Comparison of ENCODE assay signal across 1 fruit fly cellular context in the genomic region with DNA sequence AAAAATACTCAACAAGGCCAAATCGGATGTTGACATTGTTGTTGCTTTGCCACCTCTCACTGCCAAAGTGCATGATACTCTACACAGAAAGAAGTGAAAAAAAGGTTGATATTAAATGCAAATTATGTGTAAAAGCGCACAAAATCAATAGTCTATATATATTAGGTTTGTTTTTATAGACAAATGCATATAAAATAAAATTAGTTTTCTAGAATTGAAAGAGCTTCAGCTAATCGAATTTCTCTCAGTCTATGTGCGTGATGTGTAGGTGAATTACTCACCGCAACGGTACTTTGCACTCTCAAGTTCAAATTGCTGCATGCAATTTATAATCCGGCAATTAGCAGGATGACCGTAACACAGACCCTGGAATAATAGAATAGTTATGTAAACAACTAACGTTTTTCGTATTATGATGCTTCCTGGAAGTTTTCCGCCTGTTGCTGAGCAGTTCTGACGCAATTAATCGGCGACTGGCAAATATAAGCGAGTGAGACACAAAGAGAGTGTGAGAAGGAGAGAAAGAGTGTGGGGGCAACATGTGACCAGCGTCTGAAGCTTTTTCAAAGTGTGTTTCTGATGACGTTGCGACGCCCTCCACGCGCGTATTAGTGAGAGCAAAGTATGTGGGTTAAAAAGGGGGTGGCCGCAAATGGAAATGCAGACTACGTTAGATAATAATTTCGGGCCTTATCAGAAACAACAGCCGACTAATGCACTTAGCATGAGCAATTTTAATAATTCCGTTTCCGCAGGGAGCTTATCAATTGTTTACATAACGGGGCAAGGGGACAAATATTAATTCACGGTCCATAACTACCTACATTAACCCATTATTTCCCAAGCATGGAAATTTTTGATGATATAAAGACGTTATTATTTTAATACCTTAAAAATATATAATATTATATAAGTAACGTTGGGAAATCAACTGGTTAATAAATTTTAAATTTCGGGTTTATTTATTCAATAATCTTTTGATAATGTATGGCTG.
TF ChIP-seq lines count a peak whose summit lies in the region.

No protein-coding gene starts in this region.

TF ChIP-seq in whole organism, embryonic, 481 proteins besides CTCF, POLR2A, EP300 and RAD21 (continued from another document and continues in another):
- TF ChIP-seq odd (GFP tag; optimal IDR thresholded peaks at IDR 0.05; lab: Kevin White, UChicago) (peak; percentile 80), HLHmδ (GFP tag; optimal IDR thresholded peaks at IDR 0.05; lab: Kevin White, UChicago) (no peak), nerfin-2 (GFP tag; IDR thresholded peaks at IDR 0.05; lab: Robert Waterston, UW; ENCODE audit: partially characterized antibody) (no peak), CrebB (tag; optimal IDR thresholded peaks at IDR 0.05; lab: Kevin White, UChicago) (peak; percentile 57), oc (tag; optimal IDR thresholded peaks at IDR 0.05; lab: Kevin White, UChicago) (peak; percentile 96), CG10431 (GFP tag; optimal IDR thresholded peaks at IDR 0.05; lab: Kevin White, UChicago) (no peak), Med (GFP tag; lab: Kevin White, UChicago) (peak; percentile 95), CG8388 (GFP tag; optimal IDR thresholded peaks at IDR 0.05; lab: Kevin White, UChicago) (peak; percentile 94), corto (GFP tag; optimal IDR thresholded peaks at IDR 0.05; lab: Kevin White, UChicago) (peak; percentile 94), CG3995 (GFP tag; optimal IDR thresholded peaks at IDR 0.05; lab: Kevin White, UChicago) (peak; percentile 59), CG13775 (GFP tag; optimal IDR thresholded peaks at IDR 0.05; lab: Kevin White, UChicago) (peak; percentile 77), CG12219 (GFP tag; optimal IDR thresholded peaks at IDR 0.05; lab: Kevin White, UChicago) (peak; percentile 68), E2f1 (GFP tag; IDR thresholded peaks at IDR 0.05; lab: Robert Waterston, UW) (peak; percentile 95), GATAe (GFP tag; conservative IDR thresholded peaks at IDR 0.05; lab: Robert Waterston, UW) (peak; percentile 77), tgo (GFP tag; IDR thresholded peaks at IDR 0.05; lab: Robert Waterston, UW) (peak; percentile 96), CG31365 (tag; optimal IDR thresholded peaks at IDR 0.05; lab: Kevin White, UChicago) (peak; percentile 46), CG6654 (GFP tag; optimal IDR thresholded peaks at IDR 0.05; lab: Kevin White, UChicago) (peak; percentile 76), bbx (GFP tag; IDR thresholded peaks at IDR 0.05; lab: Robert Waterston, UW; ENCODE audit: partially characterized antibody) (0 out of 2 replicates have a peak, but pooled peaks have one; percentile 17), CG3847 (GFP tag; IDR thresholded peaks at IDR 0.05; lab: Robert Waterston, UW) (peak; percentile 91), NFAT (GFP tag; IDR thresholded peaks at IDR 0.05; lab: Robert Waterston, UW) (peak; percentile 86), CkIIα-i1 (GFP tag; IDR thresholded peaks at IDR 0.05; lab: Robert Waterston, UW) (peak; percentile 62; the same call in 1 of the 2 replicates), D19A (tag; optimal IDR thresholded peaks at IDR 0.05; lab: Kevin White, UChicago) (peak; percentile 91), zen2 (GFP tag; IDR thresholded peaks at IDR 0.05; lab: Robert Waterston, UW; ENCODE audit: partially characterized antibody) (no peak), Doc2 (GFP tag; IDR thresholded peaks at IDR 0.05; lab: Robert Waterston, UW) (no peak; the same call in 1 of the 2 replicates), HmgZ (tag; optimal IDR thresholded peaks at IDR 0.05; lab: Kevin White, UChicago) (peak; percentile 75), toy (GFP tag; IDR thresholded peaks at IDR 0.05; lab: Robert Waterston, UW) (peak; percentile 90), aop (GFP tag; IDR thresholded peaks at IDR 0.05; lab: Robert Waterston, UW) (peak; percentile 83), inv (GFP tag; IDR thresholded peaks at IDR 0.05; lab: Robert Waterston, UW; ENCODE audit: partially characterized antibody) (no peak), CG14965 (GFP tag; optimal IDR thresholded peaks at IDR 0.05; lab: Kevin White, UChicago; ENCODE audit: borderline replicate concordance) (no peak), shn (GFP tag; optimal IDR thresholded peaks at IDR 0.05; lab: Kevin White, UChicago) (peak; percentile 67), Drgx (GFP tag; IDR thresholded peaks at IDR 0.05; lab: Robert Waterston, UW) (peak; percentile 97), CG2712 (tag; optimal IDR thresholded peaks at IDR 0.05; lab: Kevin White, UChicago) (peak; percentile 97), grn (GFP tag; optimal IDR thresholded peaks at IDR 0.05; lab: Kevin White, UChicago) (peak; percentile 55), CG4854 (GFP tag; optimal IDR thresholded peaks at IDR 0.05; lab: Kevin White, UChicago) (peak; percentile 78), pita (GFP tag; optimal IDR thresholded peaks at IDR 0.05; lab: Kevin White, UChicago) (no peak), HHEX (GFP tag; optimal IDR thresholded peaks at IDR 0.05; lab: Kevin White, UChicago) (peak; percentile 93), CG30403 (GFP tag; optimal IDR thresholded peaks at IDR 0.05; lab: Kevin White, UChicago) (peak; percentile 94), repo (GFP tag; optimal IDR thresholded peaks at IDR 0.05; lab: Kevin White, UChicago) (peak; percentile 49), Hr3 (GFP tag; optimal IDR thresholded peaks at IDR 0.05; lab: Kevin White, UChicago) (peak; percentile 77), Ets97D (GFP tag; optimal IDR thresholded peaks at IDR 0.05; lab: Kevin White, UChicago) (peak; percentile 60), amos (GFP tag; IDR thresholded peaks at IDR 0.05; lab: Robert Waterston, UW; ENCODE audit: partially characterized antibody) (no peak; the same call in 1 of the 2 replicates), pan (optimal IDR thresholded peaks at IDR 0.05; lab: Kevin White, UChicago) (no peak), pan (GFP tag; optimal IDR thresholded peaks at IDR 0.05 in 1 of 2, IDR thresholded peaks at IDR 0.05 in 1 of 2) (peak in 1 of 2 experiments; percentile 98), Atf6 (GFP tag; IDR thresholded peaks at IDR 0.05; lab: Robert Waterston, UW) (peak; percentile 93), Hmr (GFP tag; optimal IDR thresholded peaks at IDR 0.05; lab: Kevin White, UChicago) (peak; percentile 82), Aef1 (GFP tag; IDR thresholded peaks at IDR 0.05; lab: Robert Waterston, UW) (peak; percentile 89), crp (GFP tag; optimal IDR thresholded peaks at IDR 0.05; lab: Kevin White, UChicago) (peak in 1 of 2 experiments; percentile 47), Rx (GFP tag; IDR thresholded peaks at IDR 0.05; lab: Robert Waterston, UW) (peak; percentile 91), cas (GFP tag; IDR thresholded peaks at IDR 0.05; lab: Robert Waterston, UW) (peak; percentile 73), CG18619 (GFP tag; optimal IDR thresholded peaks at IDR 0.05; lab: Kevin White, UChicago) (peak; percentile 84), eyg (GFP tag; optimal IDR thresholded peaks at IDR 0.05; lab: Kevin White, UChicago) (peak; percentile 16), ro (GFP tag; IDR thresholded peaks at IDR 0.05; lab: Robert Waterston, UW) (peak; percentile 88), Mad (GFP tag; optimal IDR thresholded peaks at IDR 0.05; lab: Kevin White, UChicago) (peak; percentile 77), CG12769 (tag; optimal IDR thresholded peaks at IDR 0.05; lab: Kevin White, UChicago) (peak; percentile 67), Nf-YA (GFP tag; IDR thresholded peaks at IDR 0.05; lab: Robert Waterston, UW) (peak; percentile 89), CG7271 (tag; optimal IDR thresholded peaks at IDR 0.05; lab: Kevin White, UChicago) (peak; percentile 95), Bteb2 (GFP tag; optimal IDR thresholded peaks at IDR 0.05; lab: Kevin White, UChicago) (peak; percentile 75), peb (GFP tag; IDR thresholded peaks at IDR 0.05; lab: Robert Waterston, UW) (peak; percentile 90), Xbp1 (GFP tag; optimal IDR thresholded peaks at IDR 0.05; lab: Kevin White, UChicago) (peak; percentile 96), Vsx1 (GFP tag; optimal IDR thresholded peaks at IDR 0.05; lab: Kevin White, UChicago) (peak; percentile 60), lola (GFP tag; optimal IDR thresholded peaks at IDR 0.05; lab: Kevin White, UChicago) (peak in 1 of 3 experiments; percentile 65), CG13287 (GFP tag; IDR thresholded peaks at IDR 0.05; lab: Robert Waterston, UW; ENCODE audit: partially characterized antibody) (no peak), CG11247 (GFP tag; IDR thresholded peaks at IDR 0.05; lab: Robert Waterston, UW) (peak; percentile 92), fd3F (GFP tag; optimal IDR thresholded peaks at IDR 0.05; lab: Kevin White, UChicago) (peak; percentile 88), Myb (GFP tag; optimal IDR thresholded peaks at IDR 0.05; lab: Kevin White, UChicago) (peak; percentile 14), Adf1 (GFP tag; IDR thresholded peaks at IDR 0.05; lab: Robert Waterston, UW) (peak; percentile 67), her (GFP tag; optimal IDR thresholded peaks at IDR 0.05; lab: Kevin White, UChicago) (peak; percentile 25), CG17359 (tag; optimal IDR thresholded peaks at IDR 0.05; lab: Kevin White, UChicago) (peak; percentile 98), pros (GFP tag; optimal IDR thresholded peaks at IDR 0.05; lab: Kevin White, UChicago) (no peak), CG11093 (GFP tag; IDR thresholded peaks at IDR 0.05; lab: Robert Waterston, UW) (peak; percentile 93), hkb (optimal IDR thresholded peaks at IDR 0.05; lab: Kevin White, UChicago) (no peak), hkb (GFP tag; IDR thresholded peaks at IDR 0.05; lab: Robert Waterston, UW) (peak; percentile 94), CG4404 (GFP tag; IDR thresholded peaks at IDR 0.05; lab: Robert Waterston, UW) (peak; percentile 92), gsb (GFP tag; IDR thresholded peaks at IDR 0.05; lab: Robert Waterston, UW) (peak; percentile 86), CG31224 (GFP tag; IDR thresholded peaks at IDR 0.05; lab: Robert Waterston, UW) (peak; percentile 88), CG15696 (tag; optimal IDR thresholded peaks at IDR 0.05; lab: Kevin White, UChicago) (peak; percentile 76), CG34422 (GFP tag; IDR thresholded peaks at IDR 0.05; lab: Robert Waterston, UW) (peak; percentile 97), B-H2 (GFP tag; optimal IDR thresholded peaks at IDR 0.05; lab: Kevin White, UChicago) (no peak), ap (GFP tag; IDR thresholded peaks at IDR 0.05; lab: Robert Waterston, UW) (peak; percentile 93), ATbp (GFP tag; optimal IDR thresholded peaks at IDR 0.05; lab: Kevin White, UChicago) (peak; percentile 87), crol (GFP tag; IDR thresholded peaks at IDR 0.05; lab: Robert Waterston, UW) (peak; percentile 31), CG5245 (GFP tag; optimal IDR thresholded peaks at IDR 0.05; lab: Kevin White, UChicago) (peak; percentile 91), pum (GFP tag; optimal IDR thresholded peaks at IDR 0.05; lab: Kevin White, UChicago) (peak; percentile 87), sna (GFP tag; IDR thresholded peaks at IDR 0.05; lab: Robert Waterston, UW; ENCODE audit: partially characterized antibody) (no peak), Dfd (GFP tag; optimal IDR thresholded peaks at IDR 0.05; lab: Kevin White, UChicago) (no peak), CG18011 (GFP tag; optimal IDR thresholded peaks at IDR 0.05; lab: Kevin White, UChicago) (no peak), bowl (GFP tag; IDR thresholded peaks at IDR 0.05; lab: Robert Waterston, UW) (peak; percentile 91), Dek (tag; optimal IDR thresholded peaks at IDR 0.05; lab: Kevin White, UChicago) (peak; percentile 85), ham (GFP tag; IDR thresholded peaks at IDR 0.05; lab: Robert Waterston, UW) (no peak; the same call in 1 of the 2 replicates), Oli (tag; optimal IDR thresholded peaks at IDR 0.05; lab: Kevin White, UChicago) (peak; percentile 84), CG31388 (GFP tag; optimal IDR thresholded peaks at IDR 0.05; lab: Kevin White, UChicago) (peak; percentile 88), btn (GFP tag; optimal IDR thresholded peaks at IDR 0.05; lab: Kevin White, UChicago) (peak; percentile 78), CG16863 (GFP tag; optimal IDR thresholded peaks at IDR 0.05; lab: Kevin White, UChicago) (peak; percentile 85), CG15011 (GFP tag; optimal IDR thresholded peaks at IDR 0.05; lab: Kevin White, UChicago) (peak; percentile 91), CG6254 (GFP tag; optimal IDR thresholded peaks at IDR 0.05; lab: Kevin White, UChicago) (peak; percentile 84), Dip2 (GFP tag; IDR thresholded peaks at IDR 0.05; lab: Robert Waterston, UW) (peak; percentile 49; the same call in 1 of the 2 replicates), CG12155 (GFP tag; optimal IDR thresholded peaks at IDR 0.05; lab: Kevin White, UChicago) (peak; percentile 79), CG17186 (GFP tag; optimal IDR thresholded peaks at IDR 0.05; lab: Kevin White, UChicago) (peak; percentile 58), cad (GFP tag; optimal IDR thresholded peaks at IDR 0.05; lab: Kevin White, UChicago) (no peak), unc-4 (GFP tag; IDR thresholded peaks at IDR 0.05; lab: Robert Waterston, UW; ENCODE audit: partially characterized antibody) (no peak), CG14710 (tag; optimal IDR thresholded peaks at IDR 0.05; lab: Kevin White, UChicago) (peak; percentile 93), CG33557 (GFP tag; optimal IDR thresholded peaks at IDR 0.05; lab: Kevin White, UChicago) (no peak), Hr78 (GFP tag; optimal IDR thresholded peaks at IDR 0.05; lab: Kevin White, UChicago) (peak in 1 of 2 experiments; percentile 94), Dref (GFP tag; IDR thresholded peaks at IDR 0.05; lab: Robert Waterston, UW) (no peak), E2f2 (GFP tag; IDR thresholded peaks at IDR 0.05; lab: Robert Waterston, UW) (peak; percentile 75), Ets65A (GFP tag; lab: Kevin White, UChicago) (peak; percentile 97), hbn (GFP tag; IDR thresholded peaks at IDR 0.05; lab: Robert Waterston, UW; ENCODE audit: partially characterized antibody) (no peak), ewg (GFP tag; optimal IDR thresholded peaks at IDR 0.05; lab: Kevin White, UChicago) (peak; percentile 83), klu (GFP tag; IDR thresholded peaks at IDR 0.05; lab: Robert Waterston, UW) (peak; percentile 88), Hr39 (optimal IDR thresholded peaks at IDR 0.05; lab: Kevin White, UChicago) (no peak), CG15514 (GFP tag; optimal IDR thresholded peaks at IDR 0.05; lab: Kevin White, UChicago) (peak; percentile 79), zfh2 (GFP tag; optimal IDR thresholded peaks at IDR 0.05; lab: Kevin White, UChicago) (peak; percentile 39), CG17385 (GFP tag; optimal IDR thresholded peaks at IDR 0.05; lab: Kevin White, UChicago) (peak; percentile 86), cato (GFP tag; optimal IDR thresholded peaks at IDR 0.05; lab: Kevin White, UChicago; ENCODE audit: borderline replicate concordance) (peak; percentile 79), CG6813 (GFP tag; optimal IDR thresholded peaks at IDR 0.05; lab: Kevin White, UChicago) (peak; percentile 83), CG12659 (GFP tag; optimal IDR thresholded peaks at IDR 0.05; lab: Kevin White, UChicago) (peak; percentile 90), caup (GFP tag; optimal IDR thresholded peaks at IDR 0.05; lab: Kevin White, UChicago; ENCODE audit: severe bottlenecking) (peak; percentile 81)
